Fruit fly (Drosophila melanogaster) S2 (cell line): ENCODE data around the gene Sgp.

Experiments
- CG8478 ChIP-seq: fragments of >200 bp; optimal IDR thresholded peaks from 2 replicates; lab custom pipeline; 2018
- CTCF ChIP-seq, 2 experiments: fragments of >200 bp; optimal IDR thresholded peaks; 2 replicates each; lab custom pipeline; 2018

- TF ChIP-seq CTCF (optimal IDR thresholded peaks at IDR 0.05; lab: Kevin White, UChicago), result no peak
- no peak for TF ChIP-seq CG8478 (lab: Kevin White, UChicago)
Measured at dm6 chr2L:8528318-8528717, 8.8 kb downstream of the Sgp start, which contains the start of the genes lmgA and lmgB.
